Worm (Caenorhabditis elegans) whole organism, late embryonic: ENCODE data around the gene M04D8.4.

Experiments
- C08G9.2 ChIP-seq: sonication (generic microtip); optimal IDR thresholded peaks from 2 replicates; lab custom pipeline; 2016; ENCODE audit warnings: mild to moderate bottlenecking, missing genetic modification characterization, moderate library complexity, missing compliant biosample characterization
- ceh-18 ChIP-seq: sonication (generic microtip); optimal IDR thresholded peaks from 2 replicates; lab custom pipeline; 2016; ENCODE audit warnings: missing genetic modification characterization, missing compliant biosample characterization
- ceh-2 ChIP-seq: sonication (generic microtip); optimal IDR thresholded peaks from 2 replicates; lab custom pipeline; 2016; ENCODE audit warnings: missing genotype, missing genetic modification characterization, missing compliant biosample characterization
- ceh-22 ChIP-seq: sonication (generic microtip); optimal IDR thresholded peaks from 2 replicates; lab custom pipeline; 2017; ENCODE audit warnings: missing biosample characterization, missing genetic modification characterization
- ceh-31 ChIP-seq: sonication (generic microtip); optimal IDR thresholded peaks from 2 replicates; lab custom pipeline; 2016; ENCODE audit warnings: missing genetic modification characterization, missing compliant biosample characterization
- dve-1 ChIP-seq: sonication (generic microtip); optimal IDR thresholded peaks from 2 replicates; lab custom pipeline; 2017; ENCODE audit warnings: antibody characterized with exemption, mild to moderate bottlenecking, missing genetic modification characterization, missing compliant biosample characterization
- eyg-1 ChIP-seq: sonication (generic microtip); optimal IDR thresholded peaks from 2 replicates; lab custom pipeline; 2016; ENCODE audit warnings: missing genotype, missing genetic modification characterization, missing compliant biosample characterization
- fax-1 ChIP-seq: sonication (generic microtip); optimal IDR thresholded peaks from 2 replicates; lab custom pipeline; 2016; ENCODE audit warnings: missing genotype, missing genetic modification characterization, missing compliant biosample characterization
- hlh-13 ChIP-seq: fragments of 200-800 bp; sonication (Bioruptor generic); optimal IDR thresholded peaks from 2 replicates; lab custom pipeline; 2018; ENCODE audit warnings: mild to moderate bottlenecking, missing genetic modification characterization, missing compliant biosample characterization
- hlh-30 ChIP-seq: sonication (generic microtip); optimal IDR thresholded peaks from 2 replicates; lab custom pipeline; 2017; ENCODE audit warnings: antibody characterized with exemption, missing genetic modification characterization, missing compliant biosample characterization; ENCODE audit not compliant: insufficient read depth
- lim-6 ChIP-seq: sonication (generic microtip); optimal IDR thresholded peaks from 2 replicates; lab custom pipeline; 2016; ENCODE audit warnings: missing genetic modification characterization, missing compliant biosample characterization
- nfya-1 ChIP-seq: sonication (generic microtip); optimal IDR thresholded peaks from 2 replicates; lab custom pipeline; 2017; ENCODE audit warnings: missing genetic modification characterization, mild to moderate bottlenecking, missing compliant biosample characterization, antibody characterized with exemption, moderate library complexity
- nhr-232 ChIP-seq: sonication (generic microtip); optimal IDR thresholded peaks from 2 replicates; lab custom pipeline; 2016; ENCODE audit warnings: missing genetic modification characterization, missing compliant biosample characterization
- odd-2 ChIP-seq: sonication (generic microtip); optimal IDR thresholded peaks from 2 replicates; lab custom pipeline; 2017; ENCODE audit warnings: antibody characterized with exemption, mild to moderate bottlenecking, missing genetic modification characterization, missing compliant biosample characterization
- pag-3 ChIP-seq: sonication (generic microtip); optimal IDR thresholded peaks from 2 replicates; lab custom pipeline; 2016; ENCODE audit warnings: missing compliant biosample characterization, missing genetic modification characterization, borderline replicate concordance
- pha-2 ChIP-seq: sonication (generic microtip); optimal IDR thresholded peaks from 2 replicates; lab custom pipeline; 2017; ENCODE audit warnings: mild to moderate bottlenecking, missing genetic modification characterization, missing compliant biosample characterization
- tbx-2 ChIP-seq: sonication (generic microtip); optimal IDR thresholded peaks from 2 replicates; lab custom pipeline; 2016; ENCODE audit warnings: missing genetic modification characterization, missing compliant biosample characterization
- unc-42 ChIP-seq: sonication (generic microtip); optimal IDR thresholded peaks from 2 replicates; lab custom pipeline; 2016; ENCODE audit warnings: missing genotype, missing genetic modification characterization, missing compliant biosample characterization
- zip-5 ChIP-seq: sonication (generic microtip); optimal IDR thresholded peaks from 2 replicates; lab custom pipeline; 2016; ENCODE audit warnings: missing genetic modification characterization, missing compliant biosample characterization
- ztf-16 ChIP-seq: sonication (generic microtip); optimal IDR thresholded peaks from 2 replicates; lab custom pipeline; 2017; ENCODE audit warnings: missing genetic modification characterization, missing compliant biosample characterization

Gene M04D8.4

DNA sequence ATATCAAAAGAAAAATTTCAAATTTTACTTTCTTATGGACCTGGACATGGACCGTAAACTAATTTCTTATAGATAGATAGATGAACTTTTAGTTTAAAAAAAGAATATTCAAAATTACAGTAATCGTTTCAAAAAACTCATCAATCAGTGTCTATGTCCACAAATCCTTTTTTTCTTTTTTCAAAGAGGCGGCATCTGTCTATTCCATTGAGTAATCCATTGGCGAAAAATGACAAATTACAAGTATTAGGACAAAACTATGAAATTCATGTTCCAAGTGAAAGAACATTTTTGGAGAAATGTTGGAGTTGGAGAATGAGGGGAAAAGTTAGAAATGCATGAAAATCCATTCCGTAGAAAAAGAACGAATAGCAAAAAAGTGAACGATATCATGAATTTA, 44.9 kb downstream of the M04D8.4 start:
- TF ChIP-seq C08G9.2 (tag; lab: Kevin White, UChicago) (no peak), zip-5 (tag; lab: Kevin White, UChicago) (no peak), pha-2 (tag; lab: Kevin White, UChicago) (no peak), ztf-16 (tag; lab: Kevin White, UChicago) (no peak), hlh-30 (tag; lab: Kevin White, UChicago) (no peak), ceh-22 (tag; lab: Kevin White, UChicago) (no peak)

DNA sequence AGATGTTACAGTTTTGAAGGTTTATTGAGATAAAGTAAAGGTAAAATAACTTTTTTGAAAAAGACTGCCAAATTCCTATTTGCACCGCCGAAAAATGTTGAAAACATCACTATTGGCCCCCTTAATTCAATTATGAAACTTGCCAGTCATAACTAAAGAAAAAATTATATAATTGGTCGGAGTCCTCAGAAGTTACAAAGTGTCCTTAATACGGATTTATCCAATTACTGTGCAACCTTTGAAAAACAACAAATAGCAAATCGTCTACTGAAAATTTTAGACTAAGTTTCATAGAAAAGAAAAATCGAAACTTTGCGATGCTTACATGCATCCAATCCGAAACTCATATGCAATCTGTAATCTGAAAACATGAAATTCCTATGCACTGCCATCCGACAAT, 45.8 kb downstream of the M04D8.4 start:
- TF ChIP-seq nhr-232 (no peak), eyg-1 (no peak), lim-6 (tag; lab: Kevin White, UChicago) (no peak), ceh-31 (tag; lab: Kevin White, UChicago) (no peak), dve-1 (tag; lab: Kevin White, UChicago) (no peak), tbx-2 (tag; lab: Kevin White, UChicago) (no peak), ceh-2 (tag; lab: Kevin White, UChicago) (no peak), pag-3 (tag; lab: Kevin White, UChicago) (no peak), pha-2 (tag; lab: Kevin White, UChicago) (no peak), C08G9.2 (tag; lab: Kevin White, UChicago) (no peak), nfya-1 (tag; lab: Kevin White, UChicago) (no peak), fax-1 (tag; lab: Kevin White, UChicago) (no peak), hlh-13 (GFP tag; lab: Kevin White, UChicago) (no peak), odd-2 (tag; lab: Kevin White, UChicago) (no peak), ceh-18 (tag; lab: Kevin White, UChicago) (no peak)
- TF ChIP-seq, all 69 proteins: peak for 0

DNA sequence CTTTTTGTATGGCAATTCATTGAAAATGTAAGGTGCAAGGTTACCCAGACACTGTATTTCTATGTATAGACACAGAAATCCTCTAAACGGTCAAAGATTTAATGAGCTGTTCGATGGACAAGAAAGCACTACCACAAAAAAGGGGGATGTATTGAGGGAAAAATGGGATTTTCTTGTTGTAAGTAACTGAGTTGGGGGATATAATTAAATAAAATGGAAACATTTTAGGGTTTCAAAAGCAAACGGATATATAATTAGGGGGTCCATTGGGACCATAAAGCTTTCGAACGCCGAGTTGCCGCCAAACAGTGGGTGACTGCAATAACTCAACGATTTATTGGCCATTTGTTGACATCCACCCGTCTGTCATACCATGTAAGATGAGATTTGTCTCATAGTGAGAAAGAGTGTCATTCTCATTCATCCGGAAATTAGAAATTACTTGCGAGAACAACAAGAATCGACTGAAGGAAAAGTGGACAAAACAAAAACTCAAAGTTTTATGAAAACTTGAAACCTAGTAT, 48.3 kb downstream of the M04D8.4 start:
- TF ChIP-seq ceh-31 (tag; lab: Kevin White, UChicago): no peak
- peak; percentile 58 for TF ChIP-seq unc-42 (tag; lab: Kevin White, UChicago)
